Worm (Caenorhabditis elegans) whole organism, mixed stage, embryonic: ENCODE results near the gene C47E12.13.

Source experiments
- blmp-1 ChIP-seq: fragments of 150-350 bp; optimal IDR thresholded peaks from 2 replicates; lab custom pipeline; 2014; ENCODE audit warnings: missing biosample characterization, missing genetic modification characterization
- elt-3 ChIP-seq: fragments of 150-350 bp; optimal IDR thresholded peaks from 2 replicates; lab custom pipeline; 2014; ENCODE audit warnings: missing biosample characterization, missing genetic modification characterization
- lin-13 ChIP-seq: fragments of 150-350 bp; optimal IDR thresholded peaks from 2 replicates; lab custom pipeline; 2014; ENCODE audit warnings: missing biosample characterization, missing genetic modification characterization
- mab-5 ChIP-seq: fragments of 150-350 bp; optimal IDR thresholded peaks from 2 replicates; lab custom pipeline; 2014; ENCODE audit warnings: missing biosample characterization, missing genetic modification characterization
- nhr-237 ChIP-seq: fragments of 150-350 bp; optimal IDR thresholded peaks from 2 replicates; lab custom pipeline; 2014; ENCODE audit warnings: missing biosample characterization, missing genetic modification characterization
- sptf-1 ChIP-seq: sonication (generic microtip); optimal IDR thresholded peaks from 2 replicates; lab custom pipeline; 2017; ENCODE audit warnings: mild to moderate bottlenecking, missing genetic modification characterization, moderate library complexity, missing compliant biosample characterization
- unc-62 ChIP-seq: fragments of 150-350 bp; optimal IDR thresholded peaks from 2 replicates; lab custom pipeline; 2014; ENCODE audit warnings: missing biosample characterization, missing genetic modification reagents, missing genetic modification characterization

ce11 chrIV:10022991-10023390 lies 16.3 kb upstream of the C47E12.13 start, which contains the start of gene F44D12.8:
- TF ChIP-seq nhr-237 (tag; lab: Kevin White, UChicago), result no peak
- TF ChIP-seq blmp-1, result no peak
- no peak for TF ChIP-seq lin-13 (tag; lab: Kevin White, UChicago)
- no peak for TF ChIP-seq mab-5 (tag; lab: Kevin White, UChicago)
- no peak for TF ChIP-seq sptf-1 (tag; lab: Kevin White, UChicago)
- TF ChIP-seq elt-3, result no peak
- no peak for TF ChIP-seq unc-62 (GFP tag; lab: Kevin White, UChicago)
